Worm (Caenorhabditis elegans) whole organism, mixed stage, embryonic: ENCODE measurements around the gene fdgt-2.

Experiments
- M03D4.4 ChIP-seq: sonication (generic microtip); optimal IDR thresholded peaks from 2 replicates; lab custom pipeline; 2017; ENCODE audit warnings: mild to moderate bottlenecking, missing genetic modification characterization, missing compliant biosample characterization
- bed-3 ChIP-seq: fragments of 200-800 bp; sonication (Bioruptor generic); optimal IDR thresholded peaks from 3 replicates; lab custom pipeline; 2018; ENCODE audit warnings: mild to moderate bottlenecking, missing genetic modification characterization, moderate library complexity, missing compliant biosample characterization
- drap-1 ChIP-seq: fragments of 200-800 bp; sonication (Bioruptor generic); optimal IDR thresholded peaks from 3 replicates; lab custom pipeline; 2018; ENCODE audit warnings: mild to moderate bottlenecking, missing genetic modification characterization, missing compliant biosample characterization
- elt-1 ChIP-seq: sonication (generic microtip); optimal IDR thresholded peaks from 2 replicates; lab custom pipeline; 2017; ENCODE audit warnings: missing genetic modification characterization, mild to moderate bottlenecking, missing compliant biosample characterization, antibody characterized with exemption, moderate library complexity, borderline replicate concordance; ENCODE audit not compliant: insufficient read depth
- elt-3 ChIP-seq: fragments of 150-350 bp; optimal IDR thresholded peaks from 2 replicates; lab custom pipeline; 2014; ENCODE audit warnings: missing biosample characterization, missing genetic modification characterization
- ham-2 ChIP-seq: fragments of 200-800 bp; sonication (Bioruptor generic); optimal IDR thresholded peaks from 2 replicates; lab custom pipeline; 2018; ENCODE audit warnings: mild to moderate bottlenecking, missing genetic modification characterization, missing compliant biosample characterization
- lin-32 ChIP-seq: fragments of 200-800 bp; sonication (Bioruptor generic); optimal IDR thresholded peaks from 2 replicates; lab custom pipeline; 2018; ENCODE audit warnings: mild to moderate bottlenecking, missing genetic modification characterization, missing compliant biosample characterization
- lsy-2 ChIP-seq: fragments of 150-350 bp; optimal IDR thresholded peaks from 2 replicates; lab custom pipeline; 2014; ENCODE audit warnings: missing biosample characterization, missing genetic modification characterization
- mls-2 ChIP-seq: sonication (generic microtip); optimal IDR thresholded peaks from 2 replicates; lab custom pipeline; 2016; ENCODE audit warnings: mild to moderate bottlenecking, missing genetic modification characterization, moderate library complexity, missing compliant biosample characterization
- nhr-28 ChIP-seq: fragments of 150-350 bp; optimal IDR thresholded peaks from 2 replicates; lab custom pipeline; 2014; ENCODE audit warnings: missing biosample characterization, missing genetic modification characterization
- nhr-76 ChIP-seq: sonication (generic microtip); optimal IDR thresholded peaks from 2 replicates; lab custom pipeline; 2017; ENCODE audit warnings: missing biosample characterization, missing genetic modification characterization
- pha-4 ChIP-seq: fragments of 150-350 bp; optimal IDR thresholded peaks from 2 replicates; lab custom pipeline; 2018; ENCODE audit warnings: missing biosample characterization, missing genetic modification reagents, missing genetic modification characterization
- snpc-4 ChIP-seq: fragments of 150-350 bp; optimal IDR thresholded peaks from 2 replicates; lab custom pipeline; 2014; ENCODE audit warnings: missing biosample characterization, missing genetic modification characterization
- zip-8 ChIP-seq: fragments of 150-350 bp; optimal IDR thresholded peaks from 2 replicates; lab custom pipeline; 2014; ENCODE audit warnings: missing biosample characterization, missing genetic modification characterization

DNA sequence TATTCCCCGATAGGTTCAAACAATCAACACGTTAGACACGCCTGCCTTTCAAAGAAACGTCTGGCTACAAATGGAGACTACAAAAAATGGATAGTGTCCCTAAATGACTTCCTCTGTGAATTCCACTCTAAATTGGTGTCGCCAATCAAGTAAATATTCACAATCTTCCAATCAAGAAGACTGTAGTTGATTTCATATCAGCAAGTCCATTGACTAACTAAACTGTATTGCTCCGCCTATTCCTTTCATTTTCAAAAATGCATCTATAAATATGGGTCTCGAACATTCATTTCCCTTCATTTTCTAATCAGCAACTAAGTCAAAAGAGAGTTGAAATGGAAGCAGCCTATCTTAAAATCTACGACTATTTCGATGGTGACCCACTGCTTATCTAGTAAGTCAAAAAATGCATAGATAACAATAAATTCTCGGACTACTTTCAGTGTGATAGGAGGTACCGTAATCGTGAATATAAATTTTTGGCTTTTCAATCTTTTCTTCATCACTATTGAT lies 29.4 kb upstream of the fdgt-2 start, which contains the start of gene drd-1:
- no peak for TF ChIP-seq elt-1 (tag; lab: Kevin White, UChicago)
- no peak for TF ChIP-seq drap-1 (GFP tag; lab: Kevin White, UChicago)
- no peak for TF ChIP-seq bed-3 (GFP tag; lab: Kevin White, UChicago)
- no peak for TF ChIP-seq ham-2 (GFP tag; lab: Kevin White, UChicago)
- TF ChIP-seq mls-2 (tag; lab: Kevin White, UChicago): no peak
- no peak for TF ChIP-seq snpc-4 (tag; lab: Kevin White, UChicago)
- no peak for TF ChIP-seq nhr-28 (tag; lab: Kevin White, UChicago)
- TF ChIP-seq pha-4: no peak
- TF ChIP-seq nhr-76 (tag; lab: Kevin White, UChicago): no peak
- TF ChIP-seq elt-3 (tag; lab: Kevin White, UChicago): no peak
- no peak for TF ChIP-seq zip-8
- no peak for TF ChIP-seq lin-32
- no peak for TF ChIP-seq M03D4.4 (tag; lab: Kevin White, UChicago)
- no peak for TF ChIP-seq lsy-2
